Fruit fly (Drosophila melanogaster) whole organism, adult: ENCODE data around the gene CG2247.

ENCODE experiments used
- CG11617 ChIP-seq: fragments of 200-800 bp; sonication (Bioruptor generic); optimal IDR thresholded peaks from 2 replicates; lab custom pipeline; 2017; ENCODE audit warnings: mild to moderate bottlenecking, missing biosample characterization, missing genetic modification reagents, missing genetic modification characterization
- CG12768 ChIP-seq: fragments of 200-800 bp; sonication (Bioruptor generic); optimal IDR thresholded peaks from 2 replicates; lab custom pipeline; 2017; ENCODE audit warnings: missing biosample characterization, missing genetic modification characterization, mild to moderate bottlenecking, moderate library complexity, missing genetic modification reagents
- CG14711 ChIP-seq: fragments of 200-800 bp; sonication (Bioruptor generic); optimal IDR thresholded peaks from 2 replicates; lab custom pipeline; 2018; ENCODE audit warnings: missing biosample characterization, mild to moderate bottlenecking, missing genetic modification characterization, moderate library complexity
- CG1620 ChIP-seq: fragments of 200-800 bp; sonication (Bioruptor generic); optimal IDR thresholded peaks from 2 replicates; lab custom pipeline; 2016; ENCODE audit warnings: missing biosample characterization, missing genetic modification characterization
- CG33017 ChIP-seq: fragments of 200-800 bp; sonication (Bioruptor generic); optimal IDR thresholded peaks from 2 replicates; lab custom pipeline; 2018; ENCODE audit warnings: missing biosample characterization, mild to moderate bottlenecking, missing genetic modification characterization, moderate library complexity
- CG5204 ChIP-seq: fragments of 200-800 bp; sonication (Bioruptor generic); optimal IDR thresholded peaks from 2 replicates; lab custom pipeline; 2016; ENCODE audit warnings: missing biosample characterization, missing genetic modification characterization
- CG7045 ChIP-seq: fragments of 200-800 bp; sonication (Bioruptor generic); optimal IDR thresholded peaks from 2 replicates; lab custom pipeline; 2017; ENCODE audit warnings: missing biosample characterization, mild to moderate bottlenecking, missing genetic modification characterization
- CG7101 ChIP-seq: fragments of 200-800 bp; sonication (Bioruptor generic); optimal IDR thresholded peaks from 2 replicates; lab custom pipeline; 2018; ENCODE audit warnings: missing biosample characterization, mild to moderate bottlenecking, missing genetic modification characterization, moderate library complexity
- Clk ChIP-seq: fragments of 200-800 bp; sonication (Bioruptor generic); optimal IDR thresholded peaks from 2 replicates; lab custom pipeline; 2017; ENCODE audit warnings: missing biosample characterization, missing genetic modification characterization
- Crg-1 ChIP-seq: fragments of 200-800 bp; sonication (Bioruptor generic); optimal IDR thresholded peaks from 2 replicates; lab custom pipeline; 2016; ENCODE audit warnings: missing biosample characterization, missing genetic modification characterization
- Hr96 ChIP-seq: fragments of 200-800 bp; sonication (Bioruptor generic); optimal IDR thresholded peaks from 2 replicates; lab custom pipeline; 2016; ENCODE audit warnings: missing biosample characterization, missing genetic modification characterization
- Mnt ChIP-seq: fragments of 200-800 bp; sonication (Bioruptor generic); optimal IDR thresholded peaks from 2 replicates; lab custom pipeline; 2016; ENCODE audit warnings: missing biosample characterization, mild to moderate bottlenecking, missing genetic modification characterization
- bab1 ChIP-seq: fragments of 200-800 bp; sonication (Bioruptor generic); optimal IDR thresholded peaks from 3 replicates; lab custom pipeline; 2019; ENCODE audit warnings: missing biosample characterization, mild to moderate bottlenecking, missing genetic modification characterization, moderate library complexity
- cic ChIP-seq: fragments of 200-800 bp; sonication (Bioruptor generic); optimal IDR thresholded peaks from 2 replicates; lab custom pipeline; 2017; ENCODE audit warnings: missing biosample characterization, mild to moderate bottlenecking, missing genetic modification characterization, moderate library complexity
- cnc ChIP-seq, 2 experiments: fragments of >200 bp; optimal IDR thresholded peaks; 2 replicates each; lab custom pipeline; 2017
- kay ChIP-seq: fragments of 200-800 bp; sonication (Bioruptor generic); peaks from one replicate; lab custom pipeline; 2016; ENCODE audit warnings: missing biosample characterization, missing genetic modification characterization, borderline replicate concordance
- ovo ChIP-seq: fragments of 200-800 bp; sonication (Bioruptor generic); optimal IDR thresholded peaks from 2 replicates; lab custom pipeline; 2016; ENCODE audit warnings: missing biosample characterization, missing genetic modification characterization
- pad ChIP-seq: fragments of 200-800 bp; sonication (Bioruptor generic); optimal IDR thresholded peaks from 3 replicates; lab custom pipeline; 2017; ENCODE audit warnings: missing biosample characterization, missing genetic modification characterization, mild to moderate bottlenecking, moderate library complexity, missing genetic modification reagents
- tj ChIP-seq: fragments of 200-800 bp; sonication (Bioruptor generic); optimal IDR thresholded peaks from 3 replicates; lab custom pipeline; 2017; ENCODE audit warnings: missing biosample characterization, mild to moderate bottlenecking, missing genetic modification characterization, moderate library complexity
- toe ChIP-seq: fragments of 200-800 bp; sonication (Bioruptor generic); optimal IDR thresholded peaks from 2 replicates; lab custom pipeline; 2016; ENCODE audit warnings: missing biosample characterization, missing genetic modification characterization

CG2247 gene

DNA sequence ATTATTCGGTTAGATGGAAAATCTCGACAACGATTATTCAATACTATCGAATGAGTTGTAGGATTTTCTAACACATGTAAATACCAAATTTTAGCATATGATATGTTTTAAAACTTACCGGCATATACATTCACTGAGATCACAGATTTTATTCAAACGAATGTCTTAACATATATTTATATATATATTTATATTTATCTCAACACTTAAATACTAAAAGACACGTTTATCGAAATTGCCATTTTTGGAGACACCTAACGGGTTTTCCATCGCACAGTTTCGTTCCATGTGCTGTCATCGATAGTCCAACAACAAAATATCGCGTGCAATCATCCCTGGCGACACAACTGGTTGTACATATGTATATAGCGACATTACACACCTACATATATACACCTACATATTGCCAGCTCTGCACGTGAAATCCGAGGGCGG, at the start of gene CG2247, which contains the start of gene CG1703:
CG2247 (minus strand) TSS at position 8 of the 435 bp plus-strand sequence.
CG1703 (plus strand) TSS at position 283 of the 435 bp plus-strand sequence.
- no peak for TF ChIP-seq CG33017
- peak; percentile 11 for TF ChIP-seq bab1 (GFP tag; lab: Kevin White, UChicago)
- peak; percentile 94 for TF ChIP-seq ovo (GFP tag; lab: Kevin White, UChicago)
- peak; percentile 22 for TF ChIP-seq CG7101
- TF ChIP-seq CG7045 = no peak
- no peak for TF ChIP-seq Clk (GFP tag; lab: Kevin White, UChicago)
- TF ChIP-seq Mnt = peak; percentile 85
- peak; percentile 11 for TF ChIP-seq cic (GFP tag; lab: Kevin White, UChicago)

DNA sequence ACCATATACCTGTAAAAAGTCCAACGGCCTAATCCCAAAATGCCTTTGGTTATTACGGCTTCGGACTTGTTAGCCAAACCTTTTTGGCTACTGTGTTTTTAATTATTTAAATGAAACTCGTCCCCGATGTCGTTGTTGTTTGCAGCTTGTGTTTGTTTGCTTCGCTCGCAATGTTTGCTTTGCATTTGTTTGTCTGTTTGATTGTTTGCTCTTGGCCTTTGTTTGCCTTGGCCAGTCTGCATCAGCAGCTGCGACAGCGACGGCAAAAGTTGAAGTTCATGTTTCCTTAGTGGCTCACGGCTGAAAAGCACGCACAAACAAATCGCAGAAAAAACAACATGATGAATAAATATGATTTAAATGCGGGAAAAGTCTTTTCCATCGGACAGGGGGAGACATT, 49.0 kb upstream of the CG2247 start:
- TF ChIP-seq CG7045 (no peak), CG7101 (peak; percentile 43)

DNA sequence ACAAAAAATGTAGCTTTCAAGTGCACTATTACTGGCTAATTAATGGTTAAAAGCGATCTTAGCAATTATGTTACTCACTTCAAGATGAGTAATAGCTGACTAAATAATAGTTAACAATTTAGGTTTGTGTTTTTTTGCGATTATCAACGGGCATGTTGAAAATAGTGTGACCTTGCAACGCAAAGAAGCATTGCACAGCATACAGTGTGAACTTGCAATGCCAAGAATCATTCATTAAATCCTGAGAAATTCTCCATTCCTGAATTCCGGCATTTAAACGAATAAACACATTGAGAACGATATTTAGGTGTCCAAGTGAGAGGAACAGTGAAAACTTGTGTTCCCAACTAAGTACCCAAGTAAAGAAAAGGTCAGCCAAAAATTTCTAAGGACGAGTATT, 48.2 kb upstream of the CG2247 start:
- TF ChIP-seq CG7045 (no peak), CG12768 (GFP tag; lab: Kevin White, UChicago) (no peak), CG5204 (no peak), Hr96 (GFP tag; lab: Kevin White, UChicago) (no peak)

DNA sequence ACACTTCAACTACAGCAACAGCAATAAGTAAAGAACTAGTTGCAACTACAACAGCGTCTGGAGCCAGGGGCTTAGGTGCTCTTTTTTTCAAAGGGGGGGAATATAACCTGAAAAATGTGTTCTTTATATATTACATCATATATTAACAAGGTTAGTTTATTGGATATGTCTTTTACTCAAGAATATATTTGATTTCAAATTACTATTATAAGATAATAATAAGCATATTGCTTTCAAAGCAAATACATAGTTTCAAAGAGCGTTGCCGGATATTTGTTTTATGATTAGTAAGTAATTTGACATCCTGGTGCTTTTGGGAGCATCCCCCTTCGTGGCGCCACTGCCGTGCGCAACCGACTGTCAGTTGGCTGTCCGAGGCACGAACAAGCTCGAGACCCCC, 47.6 kb upstream of the CG2247 start:
- peak; percentile 83 for TF ChIP-seq bab1 (GFP tag; lab: Kevin White, UChicago)
- TF ChIP-seq pad (GFP tag; lab: Kevin White, UChicago) = peak; percentile 28
- no peak for TF ChIP-seq Hr96 (GFP tag; lab: Kevin White, UChicago)
- TF ChIP-seq kay = no peak
- TF ChIP-seq cic (GFP tag; lab: Kevin White, UChicago) = no peak
- peak; percentile 33 for TF ChIP-seq CG12768 (GFP tag; lab: Kevin White, UChicago)
- TF ChIP-seq Clk (GFP tag; lab: Kevin White, UChicago) = no peak
- no peak for TF ChIP-seq ovo (GFP tag; lab: Kevin White, UChicago)
- no peak for TF ChIP-seq Mnt
- TF ChIP-seq CG11617 (GFP tag; lab: Kevin White, UChicago) = peak; percentile 26
- peak; percentile 42 for TF ChIP-seq CG7045
- peak; percentile 27 for TF ChIP-seq toe
- TF ChIP-seq CG14711 = peak; percentile 47
- TF ChIP-seq tj = peak; percentile 37
- TF ChIP-seq CG33017 = peak; percentile 20
- TF ChIP-seq CG7101 = peak; percentile 61
- peak; percentile 11 for TF ChIP-seq CG5204

dm6 chrX:11658181-11658842, 46.9 kb upstream of the CG2247 start:
- TF ChIP-seq CG1620 (GFP tag; lab: Kevin White, UChicago) (no peak), Mnt (no peak), bab1 (GFP tag; lab: Kevin White, UChicago) (no peak), cic (GFP tag; lab: Kevin White, UChicago) (no peak), CG7045 (no peak), Crg-1 (GFP tag; lab: Kevin White, UChicago) (no peak), cnc (optimal IDR thresholded peaks at IDR 0.05; lab: Kevin White, UChicago) (no peak), Hr96 (GFP tag; lab: Kevin White, UChicago) (no peak), CG5204 (no peak), Clk (GFP tag; lab: Kevin White, UChicago) (no peak)

- TF ChIP-seq kay (no peak), CG7045 (no peak), CG5204 (no peak), CG11617 (GFP tag; lab: Kevin White, UChicago) (no peak), Mnt (no peak), tj (no peak), bab1 (GFP tag; lab: Kevin White, UChicago) (no peak), Clk (GFP tag; lab: Kevin White, UChicago) (no peak)
Observed at dm6 chrX:11657140-11657539, 45.7 kb upstream of the CG2247 start.

DNA sequence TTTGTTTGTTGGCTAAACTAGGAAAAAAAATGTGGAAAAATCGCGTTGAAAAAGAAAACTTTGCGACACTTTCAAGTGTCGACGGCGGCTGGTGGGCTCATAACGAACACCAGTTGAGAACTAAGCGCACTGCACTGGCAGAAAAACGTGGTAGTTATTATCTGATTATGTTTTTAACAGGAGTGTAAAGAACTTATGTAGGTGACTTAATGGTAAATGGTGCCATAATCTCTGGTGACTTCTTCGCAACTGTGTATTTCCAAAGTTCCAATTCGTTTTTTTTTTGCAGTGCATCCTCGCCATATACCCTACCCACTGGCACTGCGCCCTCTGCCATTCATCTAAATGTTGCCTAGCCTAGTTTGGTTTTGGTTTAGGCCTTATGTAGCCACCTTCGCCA, 41.5 kb upstream of the CG2247 start:
- no peak for TF ChIP-seq tj
- TF ChIP-seq CG1620 (GFP tag; lab: Kevin White, UChicago) = no peak
- no peak for TF ChIP-seq CG7101
- TF ChIP-seq CG33017 = no peak
- TF ChIP-seq Crg-1 (GFP tag; lab: Kevin White, UChicago) = no peak
- no peak for TF ChIP-seq toe
- TF ChIP-seq ovo (GFP tag; lab: Kevin White, UChicago) = no peak
- TF ChIP-seq pad (GFP tag; lab: Kevin White, UChicago) = no peak
- TF ChIP-seq Mnt = no peak
- TF ChIP-seq Clk (GFP tag; lab: Kevin White, UChicago) = no peak
- no peak for TF ChIP-seq CG11617 (GFP tag; lab: Kevin White, UChicago)
- no peak for TF ChIP-seq CG12768 (GFP tag; lab: Kevin White, UChicago)
- no peak for TF ChIP-seq kay
- no peak for TF ChIP-seq cic (GFP tag; lab: Kevin White, UChicago)
- TF ChIP-seq CG14711 = no peak
- TF ChIP-seq cnc (optimal IDR thresholded peaks at IDR 0.05; lab: Kevin White, UChicago) = no peak
- TF ChIP-seq CG5204 = no peak
